Worm (Caenorhabditis elegans) whole organism, midembryonic: Measurements from ENCODE around the gene F07F6.8.

Experiments used
- T22C8.4 ChIP-seq: fragments of 200-800 bp; sonication (Bioruptor generic); IDR thresholded peaks from 2 replicates; pipeline ENCODE4 v1.3.6; 2022; ENCODE audit warnings: missing genetic modification characterization, missing compliant biosample characterization
- flt-1 ChIP-seq: fragments of 200-800 bp; sonication (Bioruptor generic); IDR thresholded peaks from 2 replicates; pipeline ENCODE4 v1.3.6; 2022; ENCODE audit warnings: missing genetic modification characterization, missing compliant biosample characterization
- klf-2 ChIP-seq: fragments of 200-800 bp; sonication (Bioruptor generic); conservative IDR thresholded peaks from 2 replicates; pipeline ENCODE4 v1.3.6; 2022; ENCODE audit warnings: missing genetic modification reagents, missing genetic modification characterization, missing compliant biosample characterization
- ztf-29 ChIP-seq: fragments of 200-800 bp; sonication (Bioruptor generic); IDR thresholded peaks from 2 replicates; pipeline ENCODE4 v1.3.6; 2022; ENCODE audit warnings: missing genetic modification reagents, missing genetic modification characterization, missing compliant biosample characterization

- TF ChIP-seq ztf-29 (GFP tag; lab: Robert Waterston, UW) (no peak), T22C8.4 (GFP tag; lab: Robert Waterston, UW) (no peak), klf-2 (GFP tag; lab: Robert Waterston, UW) (no peak), flt-1 (no peak)
These were observed 13.1 kb downstream of the F07F6.8 start, which contains the start of the genes EEED8.13 and EEED8.18 for ce11 chrII:5412467-5412866.
